Fruit fly (Drosophila melanogaster) whole organism, embryonic: ENCODE measurements around the gene Gad1.
A peak's percentile ranks its signal among the peaks of the same experiment; 100 is the strongest.

ENCODE experiments used
- BEAF-32 ChIP-seq: fragments of 200-800 bp; sonication (Bioruptor generic); optimal IDR thresholded peaks from 3 replicates; lab custom pipeline; 2017; ENCODE audit warnings: missing biosample characterization, missing genetic modification characterization, mild to moderate bottlenecking, moderate library complexity, missing genetic modification reagents
- CG12391 ChIP-seq: fragments of 200-800 bp; sonication (Bioruptor generic); optimal IDR thresholded peaks from 3 replicates; lab custom pipeline; 2018; ENCODE audit warnings: missing biosample characterization, mild to moderate bottlenecking, missing genetic modification characterization, moderate library complexity
- CG15269 ChIP-seq: fragments of 200-800 bp; sonication (Bioruptor generic); optimal IDR thresholded peaks from 2 replicates; lab custom pipeline; 2018; ENCODE audit warnings: missing biosample characterization, mild to moderate bottlenecking, missing genetic modification characterization, moderate library complexity
- CG15514 ChIP-seq: fragments of 200-800 bp; sonication (Bioruptor generic); optimal IDR thresholded peaks from 3 replicates; lab custom pipeline; 2017; ENCODE audit warnings: missing biosample characterization, missing genetic modification characterization, mild to moderate bottlenecking, moderate library complexity, missing genetic modification reagents
- CG1602 ChIP-seq: fragments of 200-800 bp; sonication (Bioruptor generic); optimal IDR thresholded peaks from 3 replicates; lab custom pipeline; 2016; ENCODE audit warnings: missing biosample characterization, missing genetic modification characterization
- CG16863 ChIP-seq: fragments of 200-800 bp; sonication (Bioruptor generic); optimal IDR thresholded peaks from 3 replicates; lab custom pipeline; 2016; ENCODE audit warnings: missing biosample characterization, missing genetic modification characterization
- CG18476 ChIP-seq: fragments of 200-800 bp; sonication (Bioruptor generic); optimal IDR thresholded peaks from 2 replicates; lab custom pipeline; 2016; ENCODE audit warnings: missing biosample characterization, mild to moderate bottlenecking, missing genetic modification characterization
- CG2116 ChIP-seq: fragments of 200-800 bp; sonication (Bioruptor generic); optimal IDR thresholded peaks from 3 replicates; lab custom pipeline; 2018; ENCODE audit warnings: missing biosample characterization, mild to moderate bottlenecking, missing genetic modification characterization
- CG2875 ChIP-seq: fragments of 200-800 bp; sonication (Bioruptor generic); optimal IDR thresholded peaks from 2 replicates; lab custom pipeline; 2017; ENCODE audit warnings: missing biosample characterization, mild to moderate bottlenecking, missing genetic modification characterization, missing genetic modification reagents
- CG3838 ChIP-seq: fragments of 200-800 bp; sonication (Bioruptor generic); optimal IDR thresholded peaks from 3 replicates; lab custom pipeline; 2016; ENCODE audit warnings: missing biosample characterization, missing genetic modification characterization
- CG4617 ChIP-seq: fragments of 200-800 bp; sonication (Bioruptor generic); optimal IDR thresholded peaks from 3 replicates; lab custom pipeline; 2016; ENCODE audit warnings: missing biosample characterization, missing genetic modification characterization, borderline replicate concordance
- CG6175 ChIP-seq: fragments of 200-800 bp; sonication (Bioruptor generic); IDR thresholded peaks from 3 replicates; pipeline ENCODE4 v1.3.6; 2022; ENCODE audit warnings: missing biosample characterization, missing genetic modification characterization
- CG6654 ChIP-seq: fragments of 200-800 bp; sonication (Bioruptor generic); optimal IDR thresholded peaks from 2 replicates; lab custom pipeline; 2017; ENCODE audit warnings: missing biosample characterization, mild to moderate bottlenecking, missing genetic modification characterization
- CG7357 ChIP-seq: fragments of 200-800 bp; sonication (Bioruptor generic); IDR thresholded peaks from 3 replicates; pipeline ENCODE4 v1.3.6; 2022; ENCODE audit warnings: missing biosample characterization, missing genetic modification characterization
- CG8290 ChIP-seq, 3 experiments: fragments of 200-800 bp; sonication (Bioruptor generic); optimal IDR thresholded peaks; 2 replicates each; lab custom pipeline; 2016 to 2019; ENCODE audit warnings: missing biosample characterization in 3 of 3, missing genetic modification characterization in 3 of 3, mild to moderate bottlenecking in 2 of 3, moderate library complexity in 1 of 3
- CG8388 ChIP-seq: fragments of 200-800 bp; sonication (Bioruptor generic); optimal IDR thresholded peaks from 2 replicates; lab custom pipeline; 2019; ENCODE audit warnings: missing biosample characterization, mild to moderate bottlenecking, missing genetic modification characterization, moderate library complexity
- CG8478 ChIP-seq: fragments of >200 bp; optimal IDR thresholded peaks from 2 replicates; lab custom pipeline; 2018
- Dbx ChIP-seq: fragments of 200-800 bp; sonication (Bioruptor generic); IDR thresholded peaks from 3 replicates; pipeline ENCODE4 v1.3.6; 2022; ENCODE audit warnings: missing biosample characterization, missing genetic modification characterization
- Dip3 ChIP-seq: fragments of 200-800 bp; sonication (Bioruptor generic); optimal IDR thresholded peaks from 3 replicates; lab custom pipeline; 2016; ENCODE audit warnings: missing biosample characterization, missing genetic modification characterization
- ERR ChIP-seq: fragments of 200-800 bp; sonication (Bioruptor generic); optimal IDR thresholded peaks from 2 replicates; lab custom pipeline; 2016; ENCODE audit warnings: missing biosample characterization, missing genetic modification characterization
- HLH4C ChIP-seq: fragments of 200-800 bp; sonication (Bioruptor generic); IDR thresholded peaks from 3 replicates; pipeline ENCODE4 v1.3.6; 2022; ENCODE audit warnings: missing biosample characterization, missing genetic modification characterization; ENCODE audit not compliant: partially characterized antibody
- HLHmδ ChIP-seq: fragments of 200-800 bp; sonication (Bioruptor generic); optimal IDR thresholded peaks from 2 replicates; lab custom pipeline; 2018; ENCODE audit warnings: missing biosample characterization, mild to moderate bottlenecking, missing genetic modification characterization, moderate library complexity
- MBD-R2 ChIP-seq: fragments of 200-800 bp; sonication (Bioruptor generic); IDR thresholded peaks from 2 replicates; pipeline ENCODE4 v1.3.6; 2022; ENCODE audit warnings: missing biosample characterization, missing genetic modification characterization
- NC2β ChIP-seq: fragments of 200-800 bp; sonication (Bioruptor generic); optimal IDR thresholded peaks from 2 replicates; lab custom pipeline; 2016; ENCODE audit warnings: missing biosample characterization, missing genetic modification characterization
- Sin3A ChIP-seq: fragments of >200 bp; optimal IDR thresholded peaks from 2 replicates; lab custom pipeline; 2018
- Sox102F ChIP-seq: fragments of 200-800 bp; sonication (Bioruptor generic); optimal IDR thresholded peaks from 2 replicates; lab custom pipeline; 2018; ENCODE audit warnings: missing biosample characterization, mild to moderate bottlenecking, missing genetic modification characterization, moderate library complexity
- Ssrp ChIP-seq: fragments of 200-800 bp; sonication (Bioruptor generic); optimal IDR thresholded peaks from 2 replicates; lab custom pipeline; 2018; ENCODE audit warnings: missing biosample characterization, mild to moderate bottlenecking, missing genetic modification characterization, moderate library complexity
- Xbp1 ChIP-seq: fragments of 200-800 bp; sonication (Bioruptor generic); optimal IDR thresholded peaks from 3 replicates; lab custom pipeline; 2016; ENCODE audit warnings: missing biosample characterization, mild to moderate bottlenecking, missing genetic modification characterization
- Xrp1 ChIP-seq: fragments of 200-800 bp; sonication (Bioruptor generic); IDR thresholded peaks from 2 replicates; pipeline ENCODE4 v1.3.6; 2022; ENCODE audit warnings: missing biosample characterization, missing genetic modification characterization
- bsh ChIP-seq, 2 experiments: fragments of 200-800 bp; sonication (Bioruptor generic); optimal IDR thresholded peaks; 2 replicates each; lab custom pipeline; 2017 to 2018; ENCODE audit warnings: mild to moderate bottlenecking in 2 of 2, missing biosample characterization in 2 of 2, missing genetic modification characterization in 2 of 2, moderate library complexity in 1 of 2
- cato ChIP-seq: fragments of 200-800 bp; sonication (Bioruptor generic); optimal IDR thresholded peaks from 2 replicates; lab custom pipeline; 2016; ENCODE audit warnings: missing biosample characterization, missing genetic modification characterization, borderline replicate concordance
- cg ChIP-seq: fragments of 200-800 bp; sonication (Bioruptor generic); optimal IDR thresholded peaks from 3 replicates; lab custom pipeline; 2019; ENCODE audit warnings: missing biosample characterization, mild to moderate bottlenecking, missing genetic modification characterization, moderate library complexity
- chinmo ChIP-seq: fragments of 200-800 bp; sonication (Bioruptor generic); IDR thresholded peaks from 4 replicates; pipeline ENCODE4 v1.3.6; 2022; ENCODE audit warnings: missing biosample characterization, missing genetic modification characterization; ENCODE audit not compliant: partially characterized antibody
- emc ChIP-seq: fragments of 200-800 bp; sonication (Bioruptor generic); optimal IDR thresholded peaks from 2 replicates; lab custom pipeline; 2016; ENCODE audit warnings: missing biosample characterization, missing genetic modification characterization
- exex ChIP-seq: fragments of 200-800 bp; sonication (Bioruptor generic); optimal IDR thresholded peaks from 4 replicates; lab custom pipeline; 2018; ENCODE audit warnings: missing biosample characterization, mild to moderate bottlenecking, missing genetic modification characterization, moderate library complexity
- fd96Cb ChIP-seq: fragments of 200-800 bp; sonication (Bioruptor generic); optimal IDR thresholded peaks from 2 replicates; lab custom pipeline; 2018; ENCODE audit warnings: missing biosample characterization, mild to moderate bottlenecking, missing genetic modification characterization, moderate library complexity
- gro ChIP-seq: fragments of 200-800 bp; sonication (Bioruptor generic); optimal IDR thresholded peaks from 2 replicates; lab custom pipeline; 2016; ENCODE audit warnings: missing biosample characterization, missing genetic modification characterization
- ham ChIP-seq: fragments of 200-800 bp; sonication (Bioruptor generic); IDR thresholded peaks from 2 replicates; pipeline ENCODE4 v1.3.6; 2022; ENCODE audit warnings: missing biosample characterization, missing genetic modification characterization
- hth ChIP-seq: fragments of >200 bp; optimal IDR thresholded peaks from 2 replicates; lab custom pipeline; 2017; ENCODE audit warnings: inconsistent platforms
- nom ChIP-seq: fragments of 200-800 bp; sonication (Bioruptor generic); optimal IDR thresholded peaks from 2 replicates; lab custom pipeline; 2017; ENCODE audit warnings: missing biosample characterization, missing genetic modification characterization, mild to moderate bottlenecking, moderate library complexity, missing genetic modification reagents
- odd ChIP-seq: fragments of 200-800 bp; sonication (Bioruptor generic); optimal IDR thresholded peaks from 2 replicates; lab custom pipeline; 2017; ENCODE audit warnings: missing biosample characterization, mild to moderate bottlenecking, missing genetic modification characterization
- run ChIP-seq: fragments of 200-800 bp; sonication (Bioruptor generic); optimal IDR thresholded peaks from 3 replicates; lab custom pipeline; 2018; ENCODE audit warnings: missing biosample characterization, mild to moderate bottlenecking, missing genetic modification characterization
- sna ChIP-seq: fragments of 200-800 bp; sonication (Bioruptor generic); IDR thresholded peaks from 2 replicates; pipeline ENCODE4 v1.3.6; 2022; ENCODE audit warnings: missing biosample characterization, missing genetic modification characterization; ENCODE audit not compliant: partially characterized antibody
- tll ChIP-seq, 2 experiments: fragments of 200-800 bp in 1 of 2; fragments of >200 bp in 1 of 2; sonication (Bioruptor generic) in 1 of 2; optimal IDR thresholded peaks; 2 replicates each; lab custom pipeline; 2017 to 2019; ENCODE audit warnings: missing biosample characterization in 2 of 2, missing genetic modification characterization in 2 of 2, mild to moderate bottlenecking in 1 of 2, moderate library complexity in 1 of 2
- toy ChIP-seq: fragments of 200-800 bp; sonication (Bioruptor generic); IDR thresholded peaks from 2 replicates; pipeline ENCODE4 v1.3.6; 2022; ENCODE audit warnings: missing biosample characterization, missing genetic modification characterization
- trh ChIP-seq: fragments of 200-800 bp; sonication (Bioruptor generic); optimal IDR thresholded peaks from 2 replicates; lab custom pipeline; 2016; ENCODE audit warnings: missing biosample characterization, missing genetic modification characterization
- vvl ChIP-seq: fragments of 200-800 bp; sonication (Bioruptor generic); IDR thresholded peaks from 2 replicates; pipeline ENCODE4 v1.3.6; 2022; ENCODE audit warnings: missing biosample characterization, missing genetic modification characterization

The Gad1 gene

dm6 chr3L:4108072-4108843, 19.7 kb upstream of the Gad1 start, which contains the start of gene Ack (continued):
- TF ChIP-seq run (tag; lab: Kevin White, UChicago), result no peak
- TF ChIP-seq MBD-R2 (GFP tag; lab: Robert Waterston, UW), result peak; percentile 50; the same call in 1 of the 2 replicates
- TF ChIP-seq CG18476 (GFP tag; lab: Kevin White, UChicago), result no peak
- no peak for TF ChIP-seq CG2875 (GFP tag; lab: Kevin White, UChicago)
- no peak for TF ChIP-seq CG6175
- no peak for TF ChIP-seq CG15514 (GFP tag; lab: Kevin White, UChicago)
- peak; percentile 89 for TF ChIP-seq chinmo (GFP tag; lab: Robert Waterston, UW)
- peak; percentile 53 for TF ChIP-seq CG2116 (GFP tag; lab: Kevin White, UChicago)
- TF ChIP-seq CG12391 (tag; lab: Kevin White, UChicago), result peak; percentile 25
- peak; percentile 16 for TF ChIP-seq HLHmδ (GFP tag; lab: Kevin White, UChicago)
- peak; percentile 49 for TF ChIP-seq Sin3A (lab: Kevin White, UChicago)
- TF ChIP-seq CG8478 (lab: Kevin White, UChicago), result peak; percentile 26
- peak; percentile 31 for TF ChIP-seq nom
- TF ChIP-seq ERR, result no peak
- TF ChIP-seq BEAF-32 (GFP tag; lab: Kevin White, UChicago), result peak; percentile 88
- peak; percentile 66 for TF ChIP-seq CG4617 (GFP tag; lab: Kevin White, UChicago)
- peak; percentile 73 for TF ChIP-seq HLH4C (GFP tag; lab: Robert Waterston, UW)
- TF ChIP-seq fd96Cb (tag; lab: Kevin White, UChicago), result no peak
- TF ChIP-seq, all 482 proteins: peak for 92

- TF ChIP-seq ham (GFP tag; lab: Robert Waterston, UW) (no peak), CG6654 (no peak), hth (lab: Kevin White, UChicago) (no peak), CG16863 (GFP tag; lab: Kevin White, UChicago) (no peak), sna (GFP tag; lab: Robert Waterston, UW) (no peak), Sox102F (no peak), Dip3 (GFP tag; lab: Kevin White, UChicago) (no peak), trh (GFP tag; lab: Kevin White, UChicago) (no peak), NC2β (GFP tag; lab: Kevin White, UChicago) (no peak), CG15269 (no peak), chinmo (GFP tag; lab: Robert Waterston, UW) (no peak), Xbp1 (no peak), cg (GFP tag; lab: Kevin White, UChicago) (no peak), nom (peak; percentile 24), emc (GFP tag; lab: Kevin White, UChicago) (no peak), CG7357 (GFP tag; lab: Robert Waterston, UW) (no peak), CG3838 (GFP tag; lab: Kevin White, UChicago) (no peak), ERR (no peak), odd (GFP tag; lab: Kevin White, UChicago) (no peak), Ssrp (tag; lab: Kevin White, UChicago) (no peak), gro (GFP tag; lab: Kevin White, UChicago) (no peak), CG8290 (GFP tag; optimal IDR thresholded peaks at IDR 0.05; lab: Kevin White, UChicago) (no peak), CG8290 (tag; optimal IDR thresholded peaks at IDR 0.05; lab: Kevin White, UChicago) (peak in 1 of 2 experiments; percentile 27), bsh (GFP tag; optimal IDR thresholded peaks at IDR 0.05; lab: Kevin White, UChicago) (no peak), Xrp1 (GFP tag; lab: Robert Waterston, UW) (no peak), exex (tag; lab: Kevin White, UChicago) (no peak), CG8388 (no peak), CG1602 (GFP tag; lab: Kevin White, UChicago) (no peak), tll (GFP tag; optimal IDR thresholded peaks at IDR 0.05; lab: Kevin White, UChicago) (no peak), Dbx (0 out of 3 replicates have a peak, but pooled peaks have one; percentile 36), vvl (GFP tag; lab: Robert Waterston, UW) (peak; percentile 25; the same call in 1 of the 2 replicates), toy (GFP tag; lab: Robert Waterston, UW) (no peak), cato (GFP tag; lab: Kevin White, UChicago) (no peak)
Measured at dm6 chr3L:4107120-4107519, 18.6 kb upstream of the Gad1 start.
